Fruit fly (Drosophila melanogaster): Measurements from ENCODE around the gene CG17350.

CG17350 gene

DNA sequence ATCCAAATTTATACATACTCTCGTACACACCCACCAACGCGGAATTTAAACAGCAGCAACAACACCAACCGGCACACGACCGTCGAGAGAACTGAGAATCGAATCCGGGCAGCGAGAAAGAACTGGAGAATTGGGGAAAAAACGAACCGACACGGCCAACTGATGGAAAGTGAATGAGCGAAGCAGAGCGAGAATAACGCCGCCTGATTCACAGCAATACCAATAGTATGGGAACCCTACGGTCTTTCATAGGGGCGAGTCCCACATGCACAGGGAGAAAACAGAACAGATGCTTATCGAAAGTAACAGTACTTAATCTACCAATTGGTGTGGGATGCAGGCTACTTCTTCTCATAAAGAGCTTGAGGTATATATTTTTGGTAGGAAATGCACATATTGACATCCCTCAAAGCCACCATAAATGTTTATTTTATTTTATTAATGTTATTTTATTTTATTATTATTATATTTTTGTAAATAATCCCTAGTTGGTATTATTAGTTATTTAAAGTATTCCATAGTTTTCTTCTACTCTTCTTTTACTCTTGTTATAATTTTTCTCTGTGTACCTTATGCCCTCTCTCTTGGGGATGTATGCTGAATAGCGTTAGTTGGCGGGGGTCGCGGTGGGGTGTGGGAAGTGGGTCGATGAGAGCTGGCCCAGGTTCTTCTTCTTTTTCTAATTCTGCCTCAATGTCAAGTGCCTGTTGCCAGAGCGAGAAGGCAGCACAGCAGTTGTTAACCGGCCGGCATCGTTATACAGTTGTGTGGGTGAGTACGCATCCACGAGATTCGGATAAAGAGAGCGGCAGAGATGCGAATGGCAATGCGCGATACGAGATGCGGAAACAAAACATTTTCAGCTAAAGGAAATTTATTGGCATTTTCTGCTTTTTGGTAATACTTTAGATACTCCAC lies 17.8 kb downstream of the CG17350 start, which contains the start of gene CG17544 (continued):
- peak; percentile 42; the same call in 1 of the 2 replicates for TF ChIP-seq amos (GFP tag; IDR thresholded peaks at IDR 0.05; ENCODE audit: partially characterized antibody)
- peak; percentile 86 for TF ChIP-seq dmrt99B (tag; optimal IDR thresholded peaks at IDR 0.05)
- TF ChIP-seq hkb (optimal IDR thresholded peaks at IDR 0.05) = no peak
- no peak; the same call in none of the 2 replicates for TF ChIP-seq hkb (GFP tag; IDR thresholded peaks at IDR 0.05)
- TF ChIP-seq slbo (GFP tag; IDR thresholded peaks at IDR 0.05) = peak; percentile 76
- TF ChIP-seq wdn (GFP tag; IDR thresholded peaks at IDR 0.05) = peak; percentile 42
- peak; percentile 25 for TF ChIP-seq CG7372 (GFP tag; IDR thresholded peaks at IDR 0.05)
- TF ChIP-seq h (optimal IDR thresholded peaks at IDR 0.05) = no peak
- no peak; the same call in 2 of the 3 replicates for TF ChIP-seq ken (GFP tag; IDR thresholded peaks at IDR 0.05)
- no peak for TF ChIP-seq CG7963 (GFP tag; IDR thresholded peaks at IDR 0.05; ENCODE audit: partially characterized antibody)
- TF ChIP-seq her (GFP tag; optimal IDR thresholded peaks at IDR 0.05) = no peak
- TF ChIP-seq CG4424 (GFP tag; optimal IDR thresholded peaks at IDR 0.05) = peak; percentile 73
- peak; percentile 82 for TF ChIP-seq Med (GFP tag)
- TF ChIP-seq grn (GFP tag; optimal IDR thresholded peaks at IDR 0.05) = no peak
- no peak for TF ChIP-seq Awh (GFP tag; IDR thresholded peaks at IDR 0.05)
- no peak for TF ChIP-seq cas (GFP tag; IDR thresholded peaks at IDR 0.05)
- peak; percentile 71 for TF ChIP-seq CG8359 (GFP tag; optimal IDR thresholded peaks at IDR 0.05; ENCODE audit: borderline replicate concordance)
- no peak for TF ChIP-seq gfzf (GFP tag; optimal IDR thresholded peaks at IDR 0.05)
- TF ChIP-seq kni (GFP tag; optimal IDR thresholded peaks at IDR 0.05) = peak; percentile 61
- TF ChIP-seq Abd-B (GFP tag; optimal IDR thresholded peaks at IDR 0.05) = peak; percentile 70
- TF ChIP-seq stc (GFP tag; IDR thresholded peaks at IDR 0.05) = peak; percentile 7; the same call in 1 of the 2 replicates
- TF ChIP-seq CrebB (tag; optimal IDR thresholded peaks at IDR 0.05) = no peak
- peak; percentile 88 for TF ChIP-seq Meics (GFP tag; optimal IDR thresholded peaks at IDR 0.05)
- TF ChIP-seq pita (GFP tag; optimal IDR thresholded peaks at IDR 0.05) = no peak
- TF ChIP-seq E2f2 (GFP tag; IDR thresholded peaks at IDR 0.05) = peak; percentile 49; the same call in 1 of the 2 replicates
- TF ChIP-seq Ada2b (GFP tag; IDR thresholded peaks at IDR 0.05) = peak; percentile 39; the same call in 1 of the 2 replicates
- TF ChIP-seq maf-S (GFP tag; optimal IDR thresholded peaks at IDR 0.05) = no peak
- peak; percentile 88 for TF ChIP-seq Hand (GFP tag; optimal IDR thresholded peaks at IDR 0.05)
- peak; percentile 62 for TF ChIP-seq ewg (GFP tag; optimal IDR thresholded peaks at IDR 0.05)
- peak; percentile 82 for TF ChIP-seq CG17829 (tag; optimal IDR thresholded peaks at IDR 0.05)
- peak; percentile 60 for TF ChIP-seq kah (GFP tag; optimal IDR thresholded peaks at IDR 0.05)
- TF ChIP-seq Sry-δ (GFP tag; optimal IDR thresholded peaks at IDR 0.05) = no peak
- TF ChIP-seq HLH3B (GFP tag; IDR thresholded peaks at IDR 0.05) = no peak
- peak; percentile 9; the same call in 1 of the 2 replicates for TF ChIP-seq Taf1 (GFP tag; IDR thresholded peaks at IDR 0.05)
- TF ChIP-seq slou (GFP tag; optimal IDR thresholded peaks at IDR 0.05) = no peak
- peak; percentile 87 for TF ChIP-seq Fer1 (GFP tag; optimal IDR thresholded peaks at IDR 0.05)
- TF ChIP-seq CG6791 (GFP tag; IDR thresholded peaks at IDR 0.05; ENCODE audit: partially characterized antibody) = peak; percentile 32; the same call in 1 of the 3 replicates
- peak; percentile 44 for TF ChIP-seq CG17912 (GFP tag; optimal IDR thresholded peaks at IDR 0.05)
- TF ChIP-seq D (optimal IDR thresholded peaks at IDR 0.05) = no peak
- peak; percentile 83 for TF ChIP-seq D (GFP tag; optimal IDR thresholded peaks at IDR 0.05)
- peak; percentile 26 for TF ChIP-seq pho (GFP tag; optimal IDR thresholded peaks at IDR 0.05)
- TF ChIP-seq PHDP (tag; optimal IDR thresholded peaks at IDR 0.05) = peak; percentile 76
- peak; percentile 20 for TF ChIP-seq org-1 (GFP tag; optimal IDR thresholded peaks at IDR 0.05)
- TF ChIP-seq CG17361 (GFP tag; IDR thresholded peaks at IDR 0.05) = peak; percentile 87
- peak; percentile 71 for TF ChIP-seq CG15696 (tag; optimal IDR thresholded peaks at IDR 0.05)
- peak; percentile 83 for TF ChIP-seq CG10267 (tag; optimal IDR thresholded peaks at IDR 0.05)
- peak; percentile 80 for TF ChIP-seq Six4 (GFP tag; optimal IDR thresholded peaks at IDR 0.05)
